Worm (Caenorhabditis elegans) whole organism, young adult: Measurements from ENCODE around the gene C16C8.16.

Experiments used
- B0019.2 ChIP-seq: fragments of 200-800 bp; sonication (Bioruptor generic); conservative IDR thresholded peaks from 2 replicates; pipeline ENCODE4 v1.3.6; 2022; ENCODE audit warnings: missing genetic modification reagents, missing genetic modification characterization, missing compliant biosample characterization
- B0035.1 ChIP-seq: sonication (generic microtip); optimal IDR thresholded peaks from 2 replicates; lab custom pipeline; 2016; ENCODE audit warnings: missing genetic modification characterization, mild to moderate bottlenecking, missing compliant biosample characterization, missing genotype, missing genetic modification reagents
- C06A6.2 ChIP-seq: fragments of 200-800 bp; sonication (Bioruptor generic); conservative IDR thresholded peaks from 2 replicates; pipeline ENCODE4 v1.3.6; 2022; ENCODE audit warnings: missing genetic modification characterization, missing compliant biosample characterization
- F22D6.2 ChIP-seq: sonication (generic microtip); optimal IDR thresholded peaks from 2 replicates; lab custom pipeline; 2016; ENCODE audit warnings: mild to moderate bottlenecking, missing genetic modification characterization, missing compliant biosample characterization
- F33H1.4 ChIP-seq: fragments of 200-800 bp; sonication (Bioruptor generic); IDR thresholded peaks from 2 replicates; pipeline ENCODE4 v1.3.6; 2022; ENCODE audit warnings: missing genetic modification reagents, missing genetic modification characterization, missing compliant biosample characterization
- F37B4.10 ChIP-seq: fragments of 200-800 bp; sonication (Bioruptor generic); IDR thresholded peaks from 2 replicates; pipeline ENCODE4 v1.3.6; 2022; ENCODE audit warnings: missing genetic modification characterization, missing compliant biosample characterization
- F39B2.1 ChIP-seq: fragments of 200-800 bp; sonication (Bioruptor generic); IDR thresholded peaks from 2 replicates; pipeline ENCODE4 v1.3.6; 2022; ENCODE audit warnings: missing genetic modification reagents, missing genetic modification characterization, missing compliant biosample characterization
- F55B11.4 ChIP-seq: sonication (generic microtip); optimal IDR thresholded peaks from 2 replicates; lab custom pipeline; 2016; ENCODE audit warnings: missing compliant biosample characterization, missing genetic modification characterization, borderline replicate concordance; ENCODE audit not compliant: insufficient read depth
- F57C9.4 ChIP-seq: sonication (generic microtip); optimal IDR thresholded peaks from 2 replicates; lab custom pipeline; 2017; ENCODE audit warnings: mild to moderate bottlenecking, missing genetic modification characterization, missing compliant biosample characterization
- K12H6.12 ChIP-seq: fragments of 200-800 bp; sonication (Bioruptor generic); optimal IDR thresholded peaks from 2 replicates; lab custom pipeline; 2018; ENCODE audit warnings: mild to moderate bottlenecking, missing genetic modification characterization, missing compliant biosample characterization
- T07F8.4 ChIP-seq: sonication (generic microtip); optimal IDR thresholded peaks from 2 replicates; lab custom pipeline; 2016; ENCODE audit warnings: mild to moderate bottlenecking, missing genetic modification characterization, moderate library complexity, missing compliant biosample characterization
- Y67H2A.10 ChIP-seq: fragments of 200-800 bp; sonication (Bioruptor generic); conservative IDR thresholded peaks from 2 replicates; pipeline ENCODE4 v1.3.6; 2022; ENCODE audit warnings: missing genetic modification reagents, missing genetic modification characterization, missing compliant biosample characterization
- akir-1 ChIP-seq: fragments of 200-800 bp; sonication (Bioruptor generic); optimal IDR thresholded peaks from 2 replicates; lab custom pipeline; 2018; ENCODE audit warnings: mild to moderate bottlenecking, missing genetic modification characterization, moderate library complexity, missing compliant biosample characterization
- ama-1 ChIP-seq, 3 experiments: fragments of 150-350 bp in 1 of 3; sonication (generic microtip) in 2 of 3; optimal IDR thresholded peaks; 2 replicates each; lab custom pipeline; 2014 to 2018; ENCODE audit warnings: missing biosample characterization in 2 of 3, missing genetic modification characterization in 2 of 3, missing genetic modification reagents in 2 of 3
- athp-1 ChIP-seq: sonication (generic microtip); optimal IDR thresholded peaks from 2 replicates; lab custom pipeline; 2017; ENCODE audit warnings: mild to moderate bottlenecking, missing genetic modification characterization, missing compliant biosample characterization
- bed-2 ChIP-seq: fragments of 200-800 bp; sonication (Bioruptor generic); IDR thresholded peaks from 2 replicates; pipeline ENCODE4 v1.3.6; 2022; ENCODE audit warnings: missing genetic modification reagents, missing genetic modification characterization, missing compliant biosample characterization
- cebp-2 ChIP-seq: fragments of 200-800 bp; sonication (Bioruptor generic); IDR thresholded peaks from 2 replicates; pipeline ENCODE4 v1.3.6; 2022; ENCODE audit warnings: missing genetic modification characterization, missing compliant biosample characterization
- ceh-100 ChIP-seq: fragments of 200-800 bp; sonication (Bioruptor generic); IDR thresholded peaks from 2 replicates; pipeline ENCODE4 v1.3.6; 2022; ENCODE audit warnings: missing genetic modification reagents, missing genetic modification characterization, missing compliant biosample characterization
- ceh-58 ChIP-seq: fragments of 200-800 bp; sonication (Bioruptor generic); IDR thresholded peaks from 2 replicates; pipeline ENCODE4 v1.3.6; 2022; ENCODE audit warnings: missing genetic modification characterization, missing compliant biosample characterization
- ceh-91 ChIP-seq: fragments of 200-800 bp; sonication (Bioruptor generic); IDR thresholded peaks from 2 replicates; pipeline ENCODE4 v1.3.6; 2022; ENCODE audit warnings: missing genetic modification reagents, missing genetic modification characterization, missing compliant biosample characterization
- die-1 ChIP-seq: sonication (generic microtip); optimal IDR thresholded peaks from 2 replicates; lab custom pipeline; 2016; ENCODE audit warnings: missing genotype, mild to moderate bottlenecking, missing genetic modification characterization, missing compliant biosample characterization
- dox-1 ChIP-seq: fragments of 200-800 bp; sonication (Bioruptor generic); IDR thresholded peaks from 2 replicates; pipeline ENCODE4 v1.3.6; 2022; ENCODE audit warnings: missing genetic modification reagents, missing genetic modification characterization, missing compliant biosample characterization
- egl-18 ChIP-seq: fragments of 200-800 bp; sonication (Bioruptor generic); IDR thresholded peaks from 2 replicates; pipeline ENCODE4 v1.3.6; 2022; ENCODE audit warnings: missing genetic modification reagents, missing genetic modification characterization, missing compliant biosample characterization
- egrh-3 ChIP-seq: fragments of 200-800 bp; sonication (Bioruptor generic); IDR thresholded peaks from 2 replicates; pipeline ENCODE4 v1.3.6; 2022; ENCODE audit warnings: missing genetic modification reagents, missing genetic modification characterization, missing compliant biosample characterization
- fkh-3 ChIP-seq: sonication (generic microtip); optimal IDR thresholded peaks from 2 replicates; lab custom pipeline; 2016; ENCODE audit warnings: mild to moderate bottlenecking, missing genetic modification characterization, missing compliant biosample characterization
- hlh-26 ChIP-seq: fragments of 200-800 bp; sonication (Bioruptor generic); conservative IDR thresholded peaks from 2 replicates; pipeline ENCODE4 v1.3.6; 2022; ENCODE audit warnings: missing genetic modification reagents, missing genetic modification characterization, missing compliant biosample characterization
- let-526 ChIP-seq: fragments of 200-800 bp; sonication (Bioruptor generic); IDR thresholded peaks from 2 replicates; pipeline ENCODE4 v1.3.6; 2022; ENCODE audit warnings: missing genetic modification reagents, missing genetic modification characterization, missing compliant biosample characterization
- lin-35 ChIP-seq, 3 experiments: fragments of 150-350 bp in 2 of 3; sonication (generic microtip) in 1 of 3; optimal IDR thresholded peaks; 2 replicates each; lab custom pipeline; 2014 to 2018; ENCODE audit warnings: missing biosample characterization in 3 of 3, missing genetic modification characterization in 3 of 3, missing genetic modification reagents in 3 of 3
- mcd-1 ChIP-seq: fragments of 200-800 bp; sonication (Bioruptor generic); IDR thresholded peaks from 2 replicates; pipeline ENCODE4 v1.3.6; 2022; ENCODE audit warnings: missing genetic modification reagents, missing genetic modification characterization, missing compliant biosample characterization
- mel-28 ChIP-seq: sonication (generic microtip); optimal IDR thresholded peaks from 2 replicates; lab custom pipeline; 2016; ENCODE audit warnings: borderline replicate concordance, mild to moderate bottlenecking, missing genetic modification characterization, missing compliant biosample characterization
- mes-4 ChIP-seq: sonication (generic microtip); optimal IDR thresholded peaks from 2 replicates; lab custom pipeline; 2016; ENCODE audit warnings: missing genotype, missing genetic modification characterization, missing compliant biosample characterization
- mxl-1 ChIP-seq: sonication (generic microtip); optimal IDR thresholded peaks from 2 replicates; lab custom pipeline; 2016; ENCODE audit warnings: missing genetic modification characterization, missing compliant biosample characterization
- nfya-2 ChIP-seq: fragments of 200-800 bp; sonication (Bioruptor generic); IDR thresholded peaks from 2 replicates; pipeline ENCODE4 v1.3.6; 2022; ENCODE audit warnings: missing genetic modification reagents, missing genetic modification characterization, missing compliant biosample characterization
- nhr-27 ChIP-seq: fragments of 200-800 bp; sonication (Bioruptor generic); optimal IDR thresholded peaks from 2 replicates; lab custom pipeline; 2018; ENCODE audit warnings: mild to moderate bottlenecking, missing genetic modification characterization, moderate library complexity, missing compliant biosample characterization
- nhr-80 ChIP-seq: sonication (generic microtip); optimal IDR thresholded peaks from 2 replicates; lab custom pipeline; 2016; ENCODE audit warnings: missing genetic modification characterization, missing compliant biosample characterization
- rec-8 ChIP-seq, 2 experiments: sonication (generic microtip); optimal IDR thresholded peaks; 2 replicates each; lab custom pipeline; 2016; ENCODE audit warnings: mild to moderate bottlenecking in 2 of 2, missing genetic modification characterization in 2 of 2, missing genetic modification reagents in 2 of 2, missing genotype in 2 of 2, missing biosample characterization in 1 of 2, missing compliant biosample characterization in 1 of 2, moderate library complexity in 1 of 2
- sdz-38 ChIP-seq: sonication (generic microtip); optimal IDR thresholded peaks from 2 replicates; lab custom pipeline; 2016; ENCODE audit warnings: missing genotype, missing genetic modification characterization, missing compliant biosample characterization
- somi-1 ChIP-seq: fragments of 200-800 bp; sonication (Bioruptor generic); optimal IDR thresholded peaks from 2 replicates; lab custom pipeline; 2018; ENCODE audit warnings: mild to moderate bottlenecking, missing genetic modification characterization, missing compliant biosample characterization
- sptf-2 ChIP-seq: fragments of 200-800 bp; sonication (Bioruptor generic); optimal IDR thresholded peaks from 2 replicates; lab custom pipeline; 2018; ENCODE audit warnings: mild to moderate bottlenecking, missing genetic modification characterization, missing compliant biosample characterization
- tbp1 ChIP-seq: fragments of 200-800 bp; sonication (Bioruptor generic); optimal IDR thresholded peaks from 2 replicates; lab custom pipeline; 2018; ENCODE audit warnings: mild to moderate bottlenecking, missing genetic modification characterization, missing compliant biosample characterization
- tbx-9 ChIP-seq: sonication (generic microtip); optimal IDR thresholded peaks from 2 replicates; lab custom pipeline; 2016; ENCODE audit warnings: borderline replicate concordance, missing genetic modification characterization, inconsistent platforms, missing compliant biosample characterization
- ztf-28 ChIP-seq: fragments of 200-800 bp; sonication (Bioruptor generic); IDR thresholded peaks from 2 replicates; pipeline ENCODE4 v1.3.6; 2022; ENCODE audit warnings: missing genetic modification reagents, missing genetic modification characterization, missing compliant biosample characterization

The C16C8.16 gene

DNA sequence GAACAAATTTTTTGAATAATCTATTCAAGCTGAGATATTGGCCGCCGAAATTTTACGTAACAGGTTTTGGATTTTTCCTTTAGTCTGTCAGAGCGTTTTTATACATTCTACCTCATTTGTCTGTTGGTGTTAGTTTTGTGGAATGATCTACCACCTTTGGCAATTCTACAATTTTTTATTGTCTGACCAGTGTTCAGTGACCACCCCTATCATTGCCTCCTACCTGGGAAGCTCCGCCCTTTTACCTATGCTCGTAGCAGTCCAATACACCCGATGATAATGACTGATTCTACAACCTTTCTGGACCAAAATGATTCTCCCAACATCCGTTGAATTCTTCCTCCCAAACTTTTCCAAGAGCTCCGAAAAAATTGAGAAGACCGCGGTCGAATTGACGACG is 28.2 kb downstream of the C16C8.16 start, which contains the start of gene sdz-32:
sdz-32 (plus strand) TSS at position 301 of the 400 bp plus-strand sequence.
- TF ChIP-seq lin-35 (GFP tag; optimal IDR thresholded peaks at IDR 0.05; lab: Kevin White, UChicago) (no peak), dox-1 (no peak), K12H6.12 (tag; lab: Kevin White, UChicago) (no peak), mxl-1 (tag; lab: Kevin White, UChicago) (no peak), mcd-1 (GFP tag; lab: Robert Waterston, UW) (no peak), nhr-27 (tag; lab: Kevin White, UChicago) (no peak), mel-28 (no peak), F55B11.4 (tag; lab: Kevin White, UChicago) (no peak), hlh-26 (GFP tag; lab: Robert Waterston, UW) (no peak), ztf-28 (GFP tag; lab: Robert Waterston, UW) (no peak), sptf-2 (GFP tag; lab: Kevin White, UChicago) (no peak), die-1 (no peak), B0035.1 (tag; lab: Kevin White, UChicago) (no peak), nfya-2 (GFP tag; lab: Robert Waterston, UW) (no peak)

DNA sequence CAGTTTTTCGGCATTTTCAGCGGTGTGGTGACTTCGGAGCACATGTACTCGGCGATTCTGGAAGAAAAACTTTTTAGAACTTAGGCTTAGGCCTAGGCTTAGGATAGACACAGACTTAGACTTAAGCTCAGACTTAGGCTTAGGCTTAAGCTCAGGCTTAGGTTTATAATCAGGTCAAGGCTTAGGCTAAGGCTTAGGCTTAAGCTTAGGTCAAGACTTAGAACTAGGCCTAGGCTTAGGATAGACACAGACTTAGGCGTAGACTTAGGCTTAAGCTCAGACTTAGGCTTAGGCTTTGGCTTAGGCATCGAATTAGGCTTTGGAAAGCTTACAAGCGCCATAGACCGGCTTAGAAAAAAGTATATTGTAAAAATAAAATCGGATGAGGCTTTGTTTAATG is 31.0 kb downstream of the C16C8.16 start:
- no peak for TF ChIP-seq ceh-58
- no peak for TF ChIP-seq F39B2.1
- no peak for TF ChIP-seq F57C9.4
- TF ChIP-seq bed-2 (GFP tag; lab: Robert Waterston, UW), result no peak
- no peak for TF ChIP-seq somi-1 (GFP tag; lab: Kevin White, UChicago)
- no peak for TF ChIP-seq let-526

- TF ChIP-seq T07F8.4 (tag; lab: Kevin White, UChicago) (no peak), fkh-3 (tag; lab: Kevin White, UChicago) (no peak), dox-1 (no peak), C06A6.2 (GFP tag; lab: Robert Waterston, UW) (no peak), ceh-100 (GFP tag; lab: Robert Waterston, UW) (no peak), ceh-91 (no peak)
- TF ChIP-seq, all 124 proteins: peak for 0
These were observed 31.6 kb downstream of the C16C8.16 start, which contains the start of gene fbxb-104 for ce11 chrII:3477171-3477570. fbxb-104 (minus strand) TSS chrII:3477271.

DNA sequence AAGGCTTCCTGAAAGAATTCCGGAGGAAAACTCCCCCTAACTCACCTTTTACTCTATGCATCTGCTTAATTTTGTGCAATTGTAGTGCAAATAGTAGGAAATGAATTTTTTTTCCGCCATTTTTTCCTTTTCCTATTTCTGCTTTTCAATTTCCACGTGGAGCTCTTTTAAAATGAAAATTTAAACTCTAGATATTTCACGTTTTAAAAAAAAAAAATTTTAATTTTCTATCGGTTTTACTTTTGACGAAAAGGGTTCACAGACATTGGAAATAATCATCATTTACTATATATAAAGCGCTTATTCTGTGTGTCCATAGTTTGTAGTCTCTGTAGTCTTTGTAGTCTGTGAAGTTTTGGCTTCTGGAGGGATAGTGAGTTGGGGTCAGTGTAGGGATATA is 36.0 kb downstream of the C16C8.16 start, which contains the start of gene Y49F6B.8:
Y49F6B.8 (minus strand) TSS at position 101 of the 400 bp plus-strand sequence.
- TF ChIP-seq bed-2 (GFP tag; lab: Robert Waterston, UW) (no peak), F37B4.10 (GFP tag; lab: Robert Waterston, UW) (no peak), ceh-91 (no peak), cebp-2 (GFP tag; lab: Robert Waterston, UW) (no peak), egrh-3 (GFP tag; lab: Robert Waterston, UW) (no peak), rec-8 (tag; optimal IDR thresholded peaks at IDR 0.05; lab: Kevin White, UChicago) (no peak), mes-4 (tag; lab: Kevin White, UChicago) (no peak), ceh-100 (GFP tag; lab: Robert Waterston, UW) (no peak)

- TF ChIP-seq athp-1 (tag; lab: Kevin White, UChicago), result peak; percentile 70
- TF ChIP-seq akir-1 (GFP tag; lab: Kevin White, UChicago), result no peak
- TF ChIP-seq tbx-9 (tag; lab: Kevin White, UChicago), result no peak
- TF ChIP-seq tbp1, result peak; percentile 44
- no peak for TF ChIP-seq ceh-91
- TF ChIP-seq sdz-38, result no peak
- TF ChIP-seq egl-18, result no peak
- TF ChIP-seq C06A6.2 (GFP tag; lab: Robert Waterston, UW), result no peak
- no peak for TF ChIP-seq B0019.2 (GFP tag; lab: Robert Waterston, UW)
- TF ChIP-seq Y67H2A.10 (GFP tag; lab: Robert Waterston, UW), result no peak
- TF ChIP-seq F22D6.2 (tag; lab: Kevin White, UChicago), result no peak
- TF ChIP-seq nhr-80 (tag; lab: Kevin White, UChicago), result no peak
- TF ChIP-seq F33H1.4 (GFP tag; lab: Robert Waterston, UW), result no peak; the same call in none of the 2 replicates
- TF ChIP-seq let-526, result 0 out of 2 replicates have a peak, but pooled peaks have one; percentile 42
- TF ChIP-seq ama-1 (optimal IDR thresholded peaks at IDR 0.05; lab: Kevin White, UChicago), result no peak
- TF ChIP-seq ama-1 (GFP tag; optimal IDR thresholded peaks at IDR 0.05; lab: Kevin White, UChicago), result no peak
These were observed 36.7 kb downstream of the C16C8.16 start, which contains the start of gene smu-2 for ce11 chrII:3482231-3482630. smu-2 (plus strand) TSS chrII:3482408.
